Worm (Caenorhabditis elegans) whole organism, L1 larva: ENCODE measurements around the gene Y43F8C.9.

ENCODE experiments used
- ces-1 ChIP-seq: fragments of 150-350 bp; optimal IDR thresholded peaks from 2 replicates; lab custom pipeline; 2014; ENCODE audit warnings: missing biosample characterization, missing genetic modification reagents, missing genetic modification characterization
- fkh-4 ChIP-seq: sonication (generic microtip); optimal IDR thresholded peaks from 2 replicates; lab custom pipeline; 2016; ENCODE audit warnings: missing compliant biosample characterization, missing genetic modification characterization, borderline replicate concordance
- hpl-2 ChIP-seq: fragments of 150-350 bp; optimal IDR thresholded peaks from 2 replicates; lab custom pipeline; 2014; ENCODE audit warnings: missing biosample characterization, missing genetic modification reagents, missing genetic modification characterization
- lin-35 ChIP-seq, 2 experiments: fragments of 150-350 bp; optimal IDR thresholded peaks; 2 replicates each; lab custom pipeline; 2014; ENCODE audit warnings: missing biosample characterization in 2 of 2, missing genetic modification characterization in 2 of 2, missing genetic modification reagents in 2 of 2
- mep-1 ChIP-seq: fragments of 150-350 bp; optimal IDR thresholded peaks from 2 replicates; lab custom pipeline; 2014; ENCODE audit warnings: missing biosample characterization, missing genetic modification characterization
- nhr-11 ChIP-seq: fragments of 150-350 bp; optimal IDR thresholded peaks from 2 replicates; lab custom pipeline; 2014; ENCODE audit warnings: missing biosample characterization, missing genetic modification characterization
- nhr-237 ChIP-seq: fragments of 150-350 bp; optimal IDR thresholded peaks from 2 replicates; lab custom pipeline; 2014; ENCODE audit warnings: missing biosample characterization, missing genetic modification characterization
- nhr-76 ChIP-seq: sonication (generic microtip); optimal IDR thresholded peaks from 2 replicates; lab custom pipeline; 2017; ENCODE audit warnings: missing biosample characterization, missing genetic modification characterization
- unc-30 ChIP-seq: sonication (generic microtip); optimal IDR thresholded peaks from 2 replicates; lab custom pipeline; 2017; ENCODE audit warnings: missing biosample characterization, missing genetic modification characterization
- unc-62 ChIP-seq: fragments of 150-350 bp; optimal IDR thresholded peaks from 2 replicates; lab custom pipeline; 2014; ENCODE audit warnings: missing biosample characterization, missing genetic modification reagents, missing genetic modification characterization

ce11 chrV:19666308-19666707 is 20.4 kb downstream of the Y43F8C.9 start:
- TF ChIP-seq ces-1 (no peak), nhr-76 (tag; lab: Kevin White, UChicago) (no peak), nhr-237 (tag; lab: Kevin White, UChicago) (peak; percentile 8), hpl-2 (GFP tag; lab: Kevin White, UChicago) (no peak), lin-35 (GFP tag; optimal IDR thresholded peaks at IDR 0.05; lab: Kevin White, UChicago) (peak in 1 of 2 experiments; percentile 35), nhr-11 (tag; lab: Kevin White, UChicago) (peak; percentile 11), unc-30 (tag; lab: Kevin White, UChicago) (no peak), mep-1 (no peak), fkh-4 (no peak), unc-62 (GFP tag; lab: Kevin White, UChicago) (no peak)
